Worm (Caenorhabditis elegans) whole organism, L1 larva: Measurements from ENCODE around the gene C17F4.12.

Experiments used
- aha-1 ChIP-seq: fragments of 150-350 bp; optimal IDR thresholded peaks from 2 replicates; lab custom pipeline; 2014; ENCODE audit warnings: missing biosample characterization, missing genetic modification characterization
- aly-2 ChIP-seq: fragments of 150-350 bp; optimal IDR thresholded peaks from 2 replicates; lab custom pipeline; 2014; ENCODE audit warnings: missing biosample characterization, missing genetic modification characterization
- ama-1 ChIP-seq: fragments of 150-350 bp; optimal IDR thresholded peaks from 2 replicates; lab custom pipeline; 2014
- blmp-1 ChIP-seq: fragments of 150-350 bp; optimal IDR thresholded peaks from 2 replicates; lab custom pipeline; 2014; ENCODE audit warnings: missing biosample characterization, missing genetic modification characterization
- ceh-8 ChIP-seq: fragments of 200-800 bp; sonication (Bioruptor generic); optimal IDR thresholded peaks from 2 replicates; lab custom pipeline; 2018; ENCODE audit warnings: mild to moderate bottlenecking, missing genetic modification characterization, moderate library complexity, missing compliant biosample characterization
- ceh-90 ChIP-seq: sonication (generic microtip); optimal IDR thresholded peaks from 2 replicates; lab custom pipeline; 2016; ENCODE audit warnings: missing genetic modification characterization, missing compliant biosample characterization
- dpl-1 ChIP-seq, 3 experiments: fragments of 150-350 bp in 2 of 3; sonication (generic microtip) in 1 of 3; optimal IDR thresholded peaks; 2 replicates each; lab custom pipeline; 2014 to 2017; ENCODE audit warnings: missing biosample characterization in 3 of 3, missing genetic modification characterization in 3 of 3, missing genetic modification reagents in 3 of 3
- dsc-1 ChIP-seq: sonication (generic microtip); optimal IDR thresholded peaks from 2 replicates; lab custom pipeline; 2016; ENCODE audit warnings: mild to moderate bottlenecking, missing genetic modification characterization, missing compliant biosample characterization
- efl-1 ChIP-seq, 4 experiments: fragments of 150-350 bp; optimal IDR thresholded peaks in 3 of 4; peaks in 1 of 4; 1 replicate in 1 of 4; 2 replicates in 3 of 4; lab custom pipeline; 2014; ENCODE audit warnings: missing biosample characterization in 2 of 4, missing genetic modification characterization in 2 of 4, missing genetic modification reagents in 2 of 4
- efl-3 ChIP-seq: fragments of 200-800 bp; sonication (Bioruptor generic); optimal IDR thresholded peaks from 2 replicates; lab custom pipeline; 2018; ENCODE audit warnings: mild to moderate bottlenecking, missing genetic modification characterization, missing compliant biosample characterization
- egl-27 ChIP-seq, 2 experiments: fragments of 150-350 bp in 1 of 2; sonication (generic microtip); optimal IDR thresholded peaks; 3 replicates each; lab custom pipeline; 2017 to 2018; ENCODE audit warnings: missing biosample characterization in 2 of 2, missing genetic modification characterization in 2 of 2, missing genetic modification reagents in 2 of 2
- elt-2 ChIP-seq: sonication (generic microtip); optimal IDR thresholded peaks from 2 replicates; lab custom pipeline; 2016; ENCODE audit warnings: missing genetic modification characterization, mild to moderate bottlenecking, inconsistent platforms, missing compliant biosample characterization, missing genetic modification reagents
- hpl-2 ChIP-seq: fragments of 150-350 bp; optimal IDR thresholded peaks from 2 replicates; lab custom pipeline; 2014; ENCODE audit warnings: missing biosample characterization, missing genetic modification reagents, missing genetic modification characterization
- isw-1 ChIP-seq: fragments of 200-800 bp; sonication (Bioruptor generic); IDR thresholded peaks from 2 replicates; pipeline ENCODE4 v1.3.6; 2022; ENCODE audit warnings: missing genetic modification characterization, missing compliant biosample characterization
- jun-1 ChIP-seq: fragments of 150-350 bp; optimal IDR thresholded peaks from 2 replicates; lab custom pipeline; 2014; ENCODE audit warnings: missing biosample characterization, missing genetic modification reagents, missing genetic modification characterization
- lin-35 ChIP-seq, 2 experiments: fragments of 150-350 bp; optimal IDR thresholded peaks; 2 replicates each; lab custom pipeline; 2014; ENCODE audit warnings: missing biosample characterization in 2 of 2, missing genetic modification characterization in 2 of 2, missing genetic modification reagents in 2 of 2
- lsy-2 ChIP-seq, 2 experiments: fragments of 150-350 bp; optimal IDR thresholded peaks; 2 replicates each; lab custom pipeline; 2014; ENCODE audit warnings: missing biosample characterization in 2 of 2, missing genetic modification characterization in 2 of 2
- mab-9 ChIP-seq: fragments of 200-800 bp; sonication (Bioruptor generic); IDR thresholded peaks from 2 replicates; pipeline ENCODE4 v1.3.6; 2022; ENCODE audit warnings: missing genetic modification reagents, missing genetic modification characterization, missing compliant biosample characterization
- mef-2 ChIP-seq: fragments of 150-350 bp; optimal IDR thresholded peaks from 2 replicates; lab custom pipeline; 2014; ENCODE audit warnings: missing biosample characterization, missing genetic modification characterization
- mep-1 ChIP-seq: fragments of 150-350 bp; optimal IDR thresholded peaks from 2 replicates; lab custom pipeline; 2014; ENCODE audit warnings: missing biosample characterization, missing genetic modification characterization
- nhr-11 ChIP-seq: fragments of 150-350 bp; optimal IDR thresholded peaks from 2 replicates; lab custom pipeline; 2014; ENCODE audit warnings: missing biosample characterization, missing genetic modification characterization
- nhr-47 ChIP-seq: sonication (generic microtip); optimal IDR thresholded peaks from 2 replicates; lab custom pipeline; 2016; ENCODE audit warnings: mild to moderate bottlenecking, missing genetic modification characterization, moderate library complexity, missing compliant biosample characterization
- pax-3 ChIP-seq: fragments of 200-800 bp; sonication (Bioruptor generic); optimal IDR thresholded peaks from 2 replicates; lab custom pipeline; 2018; ENCODE audit warnings: mild to moderate bottlenecking, missing genetic modification characterization, moderate library complexity, missing compliant biosample characterization
- pqm-1 ChIP-seq: sonication (generic microtip); optimal IDR thresholded peaks from 3 replicates; lab custom pipeline; 2017; ENCODE audit warnings: missing biosample characterization, missing genetic modification characterization
- skn-1 ChIP-seq: fragments of 150-350 bp; optimal IDR thresholded peaks from 2 replicates; lab custom pipeline; 2014; ENCODE audit warnings: missing biosample characterization, missing genetic modification characterization
- snpc-4 ChIP-seq: fragments of 150-350 bp; optimal IDR thresholded peaks from 2 replicates; lab custom pipeline; 2014; ENCODE audit warnings: missing biosample characterization, missing genetic modification characterization
- snu-23 ChIP-seq: sonication (generic microtip); optimal IDR thresholded peaks from 2 replicates; lab custom pipeline; 2016; ENCODE audit warnings: missing genetic modification characterization, missing compliant biosample characterization
- swsn-7 ChIP-seq: sonication (generic microtip); optimal IDR thresholded peaks from 2 replicates; lab custom pipeline; 2016; ENCODE audit warnings: missing genetic modification characterization, missing compliant biosample characterization
- unc-130 ChIP-seq: fragments of 150-350 bp; optimal IDR thresholded peaks from 2 replicates; lab custom pipeline; 2017; ENCODE audit warnings: missing biosample characterization, missing genetic modification characterization, inconsistent platforms
- unc-30 ChIP-seq: sonication (generic microtip); optimal IDR thresholded peaks from 2 replicates; lab custom pipeline; 2017; ENCODE audit warnings: missing biosample characterization, missing genetic modification characterization
- unc-62 ChIP-seq: fragments of 150-350 bp; optimal IDR thresholded peaks from 2 replicates; lab custom pipeline; 2014; ENCODE audit warnings: missing biosample characterization, missing genetic modification reagents, missing genetic modification characterization
- unc-98 ChIP-seq: fragments of 200-800 bp; sonication (Bioruptor generic); IDR thresholded peaks from 2 replicates; pipeline ENCODE4 v1.3.6; 2022; ENCODE audit warnings: missing genetic modification characterization, missing compliant biosample characterization
- zag-1 ChIP-seq: fragments of 150-350 bp; optimal IDR thresholded peaks from 2 replicates; lab custom pipeline; 2014; ENCODE audit warnings: missing biosample characterization, missing genetic modification characterization
- zip-4 ChIP-seq: fragments of 200-800 bp; sonication (Bioruptor generic); optimal IDR thresholded peaks from 2 replicates; lab custom pipeline; 2018; ENCODE audit warnings: mild to moderate bottlenecking, missing genetic modification characterization, moderate library complexity, missing compliant biosample characterization
- ztf-11 ChIP-seq, 2 experiments: sonication (generic microtip); optimal IDR thresholded peaks; 2 replicates each; lab custom pipeline; 2016 to 2017; ENCODE audit warnings: missing genetic modification characterization in 2 of 2, missing biosample characterization in 1 of 2, missing compliant biosample characterization in 1 of 2

C17F4.12 gene

ce11 chrII:3262504-3262903 is 18.5 kb upstream of the C17F4.12 start, which contains the start of gene F02E11.2:
TSS of gene F02E11.2 (plus strand) at chrII:3262804.
- TF ChIP-seq snpc-4 (tag; lab: Kevin White, UChicago) (no peak), isw-1 (no peak), aha-1 (tag; lab: Kevin White, UChicago) (no peak), dpl-1 (GFP tag; optimal IDR thresholded peaks at IDR 0.05; lab: Kevin White, UChicago) (no peak), dsc-1 (no peak), swsn-7 (no peak), ceh-8 (GFP tag; lab: Kevin White, UChicago) (no peak), ztf-11 (tag; optimal IDR thresholded peaks at IDR 0.05; lab: Kevin White, UChicago) (no peak), ceh-90 (tag; lab: Kevin White, UChicago) (no peak), jun-1 (tag; lab: Kevin White, UChicago) (no peak), mab-9 (no peak), lsy-2 (tag; optimal IDR thresholded peaks at IDR 0.05; lab: Kevin White, UChicago) (no peak), zip-4 (GFP tag; lab: Kevin White, UChicago) (no peak), unc-98 (GFP tag; lab: Robert Waterston, UW) (no peak), aly-2 (tag; lab: Kevin White, UChicago) (no peak), efl-3 (no peak), pqm-1 (no peak), unc-30 (no peak), snu-23 (GFP tag; lab: Kevin White, UChicago) (no peak)
- TF ChIP-seq, all 84 proteins: peak for 0

DNA sequence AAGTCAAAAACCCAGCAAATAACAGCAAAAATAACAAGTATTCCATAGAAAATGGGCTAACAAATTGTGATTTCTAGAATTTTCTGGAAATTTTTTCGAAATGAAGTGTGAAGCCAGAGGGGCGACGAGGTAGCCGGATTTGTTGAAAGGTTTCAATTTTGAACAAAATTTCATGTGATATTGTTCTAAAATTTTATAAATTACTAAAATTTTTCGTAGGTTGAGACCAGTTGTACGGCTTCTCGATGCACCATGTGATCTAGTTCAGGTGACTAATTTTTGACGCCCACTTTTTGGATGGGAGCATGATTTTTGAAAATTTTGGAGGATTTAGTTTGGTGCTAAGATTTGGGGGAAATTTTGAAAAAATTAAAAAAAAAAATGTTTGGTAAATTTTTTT is 15.3 kb upstream of the C17F4.12 start, which contains the start of gene gcy-19:
Gene gcy-19, minus strand, starts transcription at position 101 of the 400 bp plus-strand sequence.
- TF ChIP-seq unc-30 (no peak), unc-62 (GFP tag; lab: Kevin White, UChicago) (no peak)

DNA sequence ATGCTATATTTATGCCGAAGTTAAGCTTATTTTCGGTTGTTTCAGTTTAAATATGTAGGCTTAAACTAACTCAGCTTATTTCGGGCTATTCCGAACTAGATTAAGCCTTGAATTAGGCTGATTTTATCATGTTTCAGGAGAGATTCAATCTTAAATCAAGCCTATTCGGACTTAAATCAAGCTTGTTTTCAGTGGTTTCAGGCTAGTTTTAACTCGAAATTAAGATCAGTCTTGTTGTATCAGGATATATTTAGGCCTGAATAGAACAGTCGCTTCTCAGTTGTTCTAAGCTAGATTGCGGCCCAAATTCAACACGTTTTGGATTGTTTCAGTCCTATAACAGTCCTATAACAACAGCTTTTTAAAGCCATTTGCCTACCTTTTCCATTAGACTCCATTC is 7.8 kb upstream of the C17F4.12 start:
- TF ChIP-seq pax-3 (tag; lab: Kevin White, UChicago) (no peak), hpl-2 (GFP tag; lab: Kevin White, UChicago) (no peak), ceh-8 (GFP tag; lab: Kevin White, UChicago) (no peak)

ce11 chrII:3250195-3250594 is 6.2 kb upstream of the C17F4.12 start:
- TF ChIP-seq mab-9: no peak
- no peak for TF ChIP-seq zag-1 (tag; lab: Kevin White, UChicago)
- TF ChIP-seq unc-98 (GFP tag; lab: Robert Waterston, UW): no peak
- no peak for TF ChIP-seq nhr-47 (tag; lab: Kevin White, UChicago)
- TF ChIP-seq, all 84 proteins: peak for 0

- TF ChIP-seq lin-35 (GFP tag; optimal IDR thresholded peaks at IDR 0.05; lab: Kevin White, UChicago): no peak
- TF ChIP-seq nhr-11 (tag; lab: Kevin White, UChicago): no peak
- TF ChIP-seq mep-1 (tag; lab: Kevin White, UChicago): no peak
- no peak for TF ChIP-seq jun-1 (tag; lab: Kevin White, UChicago)
- TF ChIP-seq unc-130: no peak
- no peak for TF ChIP-seq egl-27 (tag; optimal IDR thresholded peaks at IDR 0.05; lab: Kevin White, UChicago)
- TF ChIP-seq hpl-2 (GFP tag; lab: Kevin White, UChicago): no peak
- no peak for TF ChIP-seq elt-2 (tag; lab: Kevin White, UChicago)
- no peak for TF ChIP-seq aly-2 (tag; lab: Kevin White, UChicago)
- no peak for TF ChIP-seq efl-3
- no peak for TF ChIP-seq mef-2 (tag; lab: Kevin White, UChicago)
These were observed 5.4 kb upstream of the C17F4.12 start, which contains the start of gene clec-124 for ce11 chrII:3249406-3249805. TSS of gene clec-124 (plus strand) at chrII:3249706.

DNA sequence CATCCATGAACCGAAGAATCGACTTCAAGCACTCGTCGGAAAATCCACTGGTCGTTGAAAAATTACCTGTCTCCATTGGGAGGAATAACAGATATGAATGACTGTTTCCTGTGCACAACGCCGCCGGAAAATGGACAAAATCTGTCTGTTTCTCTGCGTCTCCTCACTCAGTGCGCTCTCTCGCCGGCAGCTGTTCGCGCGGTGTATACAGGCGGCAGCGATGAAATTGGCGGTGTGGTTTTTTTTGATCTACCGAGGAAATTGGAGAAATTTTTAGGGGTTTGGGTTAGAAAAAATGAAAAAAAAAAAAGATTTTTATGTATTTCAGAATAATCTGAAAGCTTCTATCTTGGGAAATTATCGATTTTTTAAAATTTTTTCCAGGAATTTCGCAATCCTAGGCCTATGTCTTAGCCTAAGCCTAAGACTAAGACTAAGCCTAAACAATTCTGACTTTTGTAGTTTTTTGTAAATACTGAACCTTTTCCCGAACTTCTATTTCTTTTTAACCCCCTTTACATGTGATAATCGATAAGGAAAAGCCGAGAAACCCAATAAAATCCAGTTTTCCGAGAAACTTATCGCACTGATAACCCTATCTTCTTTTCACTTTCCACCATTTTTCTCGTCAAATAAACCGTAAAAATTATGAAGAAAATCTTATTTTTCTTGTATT is 4.2 kb upstream of the C17F4.12 start, which contains the start of the genes fbxc-50 and C17F4.2:
Gene fbxc-50, minus strand, starts transcription at position 81 of the 676 bp plus-strand sequence.
Gene C17F4.2, plus strand, starts transcription at position 626 of the 676 bp plus-strand sequence.
- TF ChIP-seq efl-1 (optimal IDR thresholded peaks at IDR 0.05; lab: Kevin White, UChicago) (no peak), efl-1 (GFP tag; optimal IDR thresholded peaks at IDR 0.05 in 1 of 2; lab: Kevin White, UChicago) (peak in 1 of 2 experiments; percentile 56), ama-1 (lab: Kevin White, UChicago) (no peak), blmp-1 (tag; lab: Kevin White, UChicago) (peak; percentile 80), unc-98 (GFP tag; lab: Robert Waterston, UW) (no peak), skn-1 (tag; lab: Kevin White, UChicago) (no peak), mep-1 (tag; lab: Kevin White, UChicago) (no peak), unc-62 (GFP tag; lab: Kevin White, UChicago) (no peak)
